Worm (Caenorhabditis elegans): ENCODE results near the gene irld-52.

irld-52 gene

ce11 chrV:15769072-15769471, 10.4 kb upstream of the irld-52 start, which contains the start of gene F57A10.4:
Gene F57A10.4, plus strand, starts transcription at chrV:15769438.
- TF ChIP-seq dpl-1 (GFP tag; optimal IDR thresholded peaks at IDR 0.05) (no peak), unc-130 (GFP tag; optimal IDR thresholded peaks at IDR 0.05) (peak; percentile 56)

ce11 chrV:15773141-15773540, 6.3 kb upstream of the irld-52 start, which contains the start of gene nhr-60:
Gene nhr-60, minus strand, starts transcription at chrV:15773241.
- TF ChIP-seq nhr-48 (tag; optimal IDR thresholded peaks at IDR 0.05) (no peak), spr-1 (tag; optimal IDR thresholded peaks at IDR 0.05) (no peak), hlh-11 (tag; optimal IDR thresholded peaks at IDR 0.05) (no peak), Y5F2A.4 (GFP tag; optimal IDR thresholded peaks at IDR 0.05) (no peak), rbr-2 (tag; optimal IDR thresholded peaks at IDR 0.05) (no peak), ceh-32 (tag; optimal IDR thresholded peaks at IDR 0.05; ENCODE audit: poor library complexity) (no peak), nhr-28 (tag; optimal IDR thresholded peaks at IDR 0.05) (no peak), ztf-11 (tag; optimal IDR thresholded peaks at IDR 0.05) (no peak), fkh-10 (GFP tag; optimal IDR thresholded peaks at IDR 0.05) (no peak)

ce11 chrV:15773941-15774340, 5.5 kb upstream of the irld-52 start:
- no peak for TF ChIP-seq D1046.2 (GFP tag; IDR thresholded peaks at IDR 0.05)
- TF ChIP-seq unc-130 (GFP tag; optimal IDR thresholded peaks at IDR 0.05), result no peak
- no peak for TF ChIP-seq tra-1 (GFP tag; IDR thresholded peaks at IDR 0.05)
- TF ChIP-seq jun-1 (tag; optimal IDR thresholded peaks at IDR 0.05), result no peak
- no peak for TF ChIP-seq zag-1 (tag; optimal IDR thresholded peaks at IDR 0.05)
- TF ChIP-seq hlh-30 (tag; optimal IDR thresholded peaks at IDR 0.05; ENCODE audit: insufficient read depth), result no peak
- no peak for TF ChIP-seq ZK337.2 (GFP tag; IDR thresholded peaks at IDR 0.05)
- TF ChIP-seq mxl-3 (GFP tag; optimal IDR thresholded peaks at IDR 0.05), result peak; percentile 80
- no peak for TF ChIP-seq nhr-111 (GFP tag; optimal IDR thresholded peaks at IDR 0.05)
- TF ChIP-seq dmd-6 (GFP tag; IDR thresholded peaks at IDR 0.05), result peak; percentile 46; the same call in 1 of the 2 replicates
- TF ChIP-seq daf-16 (GFP tag; optimal IDR thresholded peaks at IDR 0.05), result no peak
- peak; percentile 55 for TF ChIP-seq daf-16 (tag; optimal IDR thresholded peaks at IDR 0.05)
- TF ChIP-seq aly-2 (tag; optimal IDR thresholded peaks at IDR 0.05), result no peak
- TF ChIP-seq gei-8 (GFP tag; optimal IDR thresholded peaks at IDR 0.05), result no peak
- peak; percentile 21 for TF ChIP-seq nhr-28 (tag; optimal IDR thresholded peaks at IDR 0.05)
- no peak for TF ChIP-seq dve-1 (tag; optimal IDR thresholded peaks at IDR 0.05; ENCODE audit: insufficient read depth)
- TF ChIP-seq unc-62 (GFP tag; optimal IDR thresholded peaks at IDR 0.05 in 1 of 2), result no peak
- TF ChIP-seq unc-62 (tag; optimal IDR thresholded peaks at IDR 0.05), result no peak
- TF ChIP-seq hmg-1.1 (GFP tag; IDR thresholded peaks at IDR 0.05), result no peak
- no peak for TF ChIP-seq madf-5 (GFP tag; IDR thresholded peaks at IDR 0.05)
- TF ChIP-seq nhr-48 (tag; optimal IDR thresholded peaks at IDR 0.05), result no peak
- TF ChIP-seq daf-12 (tag; optimal IDR thresholded peaks at IDR 0.05), result no peak
- TF ChIP-seq snpc-1.2 (GFP tag; IDR thresholded peaks at IDR 0.05), result no peak
- no peak for TF ChIP-seq ceh-44 (GFP tag; IDR thresholded peaks at IDR 0.05)
- TF ChIP-seq Y48G9A.11 (GFP tag; IDR thresholded peaks at IDR 0.05), result no peak
- TF ChIP-seq duxl-1 (tag; optimal IDR thresholded peaks at IDR 0.05; ENCODE audit: poor library complexity), result no peak
- TF ChIP-seq ama-1 (optimal IDR thresholded peaks at IDR 0.05), result no peak
- TF ChIP-seq tag-97 (GFP tag; IDR thresholded peaks at IDR 0.05), result no peak
- no peak for TF ChIP-seq Y5F2A.4 (GFP tag; optimal IDR thresholded peaks at IDR 0.05)
- TF ChIP-seq Y75B8A.6 (GFP tag; IDR thresholded peaks at IDR 0.05), result no peak
- peak; percentile 16 to 53 for TF ChIP-seq mdl-1 (tag; optimal IDR thresholded peaks at IDR 0.05)
- TF ChIP-seq T26A8.4 (GFP tag; IDR thresholded peaks at IDR 0.05), result no peak
- no peak for TF ChIP-seq nhr-6 (tag; optimal IDR thresholded peaks at IDR 0.05)
- no peak for TF ChIP-seq fkh-10 (GFP tag; optimal IDR thresholded peaks at IDR 0.05)
- TF ChIP-seq hlh-11 (tag; optimal IDR thresholded peaks at IDR 0.05), result no peak
- TF ChIP-seq zip-2 (tag; optimal IDR thresholded peaks at IDR 0.05), result no peak
- no peak for TF ChIP-seq dpl-1 (GFP tag; optimal IDR thresholded peaks at IDR 0.05)
- TF ChIP-seq lim-7 (GFP tag; IDR thresholded peaks at IDR 0.05), result no peak
